Worm (Caenorhabditis elegans): Measurements from ENCODE around the gene bcmo-2.

The bcmo-2 gene

ce11 chrII:3951354-3951753, 40.7 kb upstream of the bcmo-2 start:
- TF ChIP-seq ztf-26 (tag; optimal IDR thresholded peaks at IDR 0.05), result peak; percentile 10
- TF ChIP-seq F23B12.7 (tag; optimal IDR thresholded peaks at IDR 0.05; ENCODE audit: insufficient read depth), result peak; percentile 12
- peak; percentile 54 for TF ChIP-seq lin-40 (tag; optimal IDR thresholded peaks at IDR 0.05)
- TF ChIP-seq die-1 (tag; optimal IDR thresholded peaks at IDR 0.05), result peak; percentile 4
- peak; percentile 41 for TF ChIP-seq ceh-27 (GFP tag; optimal IDR thresholded peaks at IDR 0.05)
- no peak for TF ChIP-seq hlh-26 (GFP tag; conservative IDR thresholded peaks at IDR 0.05)

- no peak for TF ChIP-seq Y79H2A.3 (GFP tag; conservative IDR thresholded peaks at IDR 0.05)
- TF ChIP-seq xnd-1 (tag; optimal IDR thresholded peaks at IDR 0.05), result no peak
- no peak for TF ChIP-seq Y53G8AR.9 (GFP tag; conservative IDR thresholded peaks at IDR 0.05)
- TF ChIP-seq egl-44 (GFP tag; IDR thresholded peaks at IDR 0.05), result no peak
- no peak for TF ChIP-seq snpc-3.4 (tag; optimal IDR thresholded peaks at IDR 0.05)
- TF ChIP-seq F33H1.4 (GFP tag; IDR thresholded peaks at IDR 0.05), result no peak
- TF ChIP-seq him-1 (tag; optimal IDR thresholded peaks at IDR 0.05), result no peak
- TF ChIP-seq tlf-1 (GFP tag; optimal IDR thresholded peaks at IDR 0.05), result no peak
- TF ChIP-seq egl-18 (GFP tag; IDR thresholded peaks at IDR 0.05), result no peak
- no peak for TF ChIP-seq nhr-27 (tag; optimal IDR thresholded peaks at IDR 0.05)
Measured at ce11 chrII:3950077-3950476, 39.4 kb upstream of the bcmo-2 start, which contains the start of gene sea-2. Gene sea-2, plus strand, starts transcription at chrII:3950377.

ce11 chrII:3948507-3948906, 37.9 kb upstream of the bcmo-2 start:
- no peak for TF ChIP-seq F49E8.2 (tag; optimal IDR thresholded peaks at IDR 0.05; ENCODE audit: insufficient read depth)
- no peak for TF ChIP-seq D2030.7 (GFP tag; IDR thresholded peaks at IDR 0.05)
- TF ChIP-seq attf-5 (GFP tag; optimal IDR thresholded peaks at IDR 0.05), result no peak
- TF ChIP-seq ztf-6 (GFP tag; IDR thresholded peaks at IDR 0.05), result no peak
- no peak for TF ChIP-seq unc-62 (GFP tag; optimal IDR thresholded peaks at IDR 0.05)
- TF ChIP-seq hrde-1 (tag; optimal IDR thresholded peaks at IDR 0.05; ENCODE audit: borderline replicate concordance), result no peak
- no peak for TF ChIP-seq ztf-26 (tag; optimal IDR thresholded peaks at IDR 0.05)
- no peak for TF ChIP-seq F57A8.1 (GFP tag; optimal IDR thresholded peaks at IDR 0.05)
- TF ChIP-seq ZK185.1 (tag; optimal IDR thresholded peaks at IDR 0.05; ENCODE audit: poor library complexity, severe bottlenecking), result no peak
- TF ChIP-seq let-526 (GFP tag; IDR thresholded peaks at IDR 0.05), result no peak
- no peak for TF ChIP-seq nhr-27 (tag; optimal IDR thresholded peaks at IDR 0.05)
- no peak for TF ChIP-seq madf-10 (tag; optimal IDR thresholded peaks at IDR 0.05)
- no peak for TF ChIP-seq zfh-2 (GFP tag; conservative IDR thresholded peaks at IDR 0.05)
- TF ChIP-seq atf-7 (tag; optimal IDR thresholded peaks at IDR 0.05), result no peak
- no peak for TF ChIP-seq snpc-1.1 (tag; optimal IDR thresholded peaks at IDR 0.05; ENCODE audit: insufficient read depth)
- no peak for TF ChIP-seq Y53G8AR.9 (GFP tag; conservative IDR thresholded peaks at IDR 0.05)
- TF ChIP-seq madf-3 (GFP tag; IDR thresholded peaks at IDR 0.05), result no peak
- no peak for TF ChIP-seq ztf-28 (GFP tag; IDR thresholded peaks at IDR 0.05)
- TF ChIP-seq F55B11.4 (tag; optimal IDR thresholded peaks at IDR 0.05; ENCODE audit: borderline replicate concordance, insufficient read depth), result no peak

DNA sequence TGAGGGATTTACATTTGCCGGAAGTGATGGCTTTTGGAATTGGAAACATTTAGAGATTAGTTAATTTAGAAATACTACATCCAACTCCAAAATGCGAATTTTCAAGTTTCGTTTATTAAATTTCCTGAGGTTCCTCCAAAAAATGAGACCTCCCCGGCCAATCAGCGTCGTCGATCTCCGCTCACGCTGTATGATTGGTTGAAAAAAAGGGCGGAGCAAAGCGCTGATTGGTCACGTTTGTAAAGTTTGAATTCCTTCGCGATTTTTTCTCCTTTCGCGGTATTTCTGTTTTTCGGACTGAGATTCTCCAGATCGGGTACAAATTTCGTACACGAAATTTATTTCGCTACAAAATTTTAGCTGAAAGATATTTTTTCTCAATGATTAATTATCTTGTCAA, 36.8 kb upstream of the bcmo-2 start:
- TF ChIP-seq egrh-3 (GFP tag; IDR thresholded peaks at IDR 0.05) (no peak), sdz-38 (tag; optimal IDR thresholded peaks at IDR 0.05) (no peak), zim-3 (tag; optimal IDR thresholded peaks at IDR 0.05) (no peak), mes-4 (tag; optimal IDR thresholded peaks at IDR 0.05) (no peak), F23B12.7 (tag; optimal IDR thresholded peaks at IDR 0.05; ENCODE audit: insufficient read depth) (no peak), ama-1 (optimal IDR thresholded peaks at IDR 0.05) (no peak), ama-1 (GFP tag; optimal IDR thresholded peaks at IDR 0.05) (no peak), repo-1 (tag; optimal IDR thresholded peaks at IDR 0.05) (no peak), B0019.2 (GFP tag; conservative IDR thresholded peaks at IDR 0.05) (no peak), F49E8.2 (tag; optimal IDR thresholded peaks at IDR 0.05; ENCODE audit: insufficient read depth) (no peak), hsf-1 (GFP tag; IDR thresholded peaks at IDR 0.05) (no peak), ztf-3 (GFP tag; optimal IDR thresholded peaks at IDR 0.05) (no peak), F37B4.10 (GFP tag; IDR thresholded peaks at IDR 0.05) (no peak)

Data from whole organism, young adult.